Fruit fly (Drosophila melanogaster) whole organism, pupa: Measurements from ENCODE around the gene CG31872.

Source experiments
- CG10348 ChIP-seq: fragments of 200-800 bp; sonication (Bioruptor generic); IDR thresholded peaks from 2 replicates; pipeline ENCODE4 v1.3.6; 2022; ENCODE audit warnings: missing biosample characterization, missing genetic modification characterization
- CG12605 ChIP-seq: fragments of 200-800 bp; sonication (Bioruptor generic); IDR thresholded peaks from 2 replicates; pipeline ENCODE4 v1.3.6; 2022; ENCODE audit warnings: missing biosample characterization, missing genetic modification characterization
- CG13204 ChIP-seq: fragments of 200-800 bp; sonication (Bioruptor generic); optimal IDR thresholded peaks from 2 replicates; lab custom pipeline; 2018; ENCODE audit warnings: missing biosample characterization, mild to moderate bottlenecking, missing genetic modification characterization, moderate library complexity
- CG14655 ChIP-seq: fragments of 200-800 bp; sonication (Bioruptor generic); optimal IDR thresholded peaks from 3 replicates; lab custom pipeline; 2017; ENCODE audit warnings: mild to moderate bottlenecking, missing biosample characterization, missing genetic modification reagents, missing genetic modification characterization
- CG15710 ChIP-seq: fragments of 200-800 bp; sonication (Bioruptor generic); optimal IDR thresholded peaks from 2 replicates; lab custom pipeline; 2018; ENCODE audit warnings: missing biosample characterization, mild to moderate bottlenecking, missing genetic modification characterization, moderate library complexity
- CG17806 ChIP-seq: fragments of 200-800 bp; sonication (Bioruptor generic); optimal IDR thresholded peaks from 2 replicates; lab custom pipeline; 2018; ENCODE audit warnings: missing biosample characterization, mild to moderate bottlenecking, missing genetic modification characterization, moderate library complexity
- CG32121 ChIP-seq: fragments of 200-800 bp; sonication (Bioruptor generic); IDR thresholded peaks from 2 replicates; pipeline ENCODE4 v1.3.6; 2022; ENCODE audit warnings: missing biosample characterization, missing genetic modification characterization
- CG34367 ChIP-seq: fragments of 200-800 bp; sonication (Bioruptor generic); optimal IDR thresholded peaks from 2 replicates; lab custom pipeline; 2018; ENCODE audit warnings: missing biosample characterization, mild to moderate bottlenecking, missing genetic modification characterization
- CG4496 ChIP-seq: fragments of 200-800 bp; sonication (Bioruptor generic); IDR thresholded peaks from 3 replicates; pipeline ENCODE4 v1.3.6; 2022; ENCODE audit warnings: missing biosample characterization, missing genetic modification characterization
- CG8159 ChIP-seq: fragments of 200-800 bp; sonication (Bioruptor generic); optimal IDR thresholded peaks from 3 replicates; lab custom pipeline; 2018; ENCODE audit warnings: missing biosample characterization, mild to moderate bottlenecking, missing genetic modification characterization, moderate library complexity
- CG8301 ChIP-seq: fragments of 200-800 bp; sonication (Bioruptor generic); optimal IDR thresholded peaks from 2 replicates; lab custom pipeline; 2018; ENCODE audit warnings: missing biosample characterization, mild to moderate bottlenecking, missing genetic modification characterization
- CG9948 ChIP-seq: fragments of 200-800 bp; sonication (Bioruptor generic); optimal IDR thresholded peaks from 2 replicates; lab custom pipeline; 2018; ENCODE audit warnings: missing biosample characterization, mild to moderate bottlenecking, missing genetic modification characterization, moderate library complexity
- D1 ChIP-seq: fragments of 200-800 bp; sonication (Bioruptor generic); optimal IDR thresholded peaks from 2 replicates; lab custom pipeline; 2018; ENCODE audit warnings: missing biosample characterization, mild to moderate bottlenecking, missing genetic modification characterization, moderate library complexity
- EcR ChIP-seq: fragments of 200-800 bp; sonication (Bioruptor generic); optimal IDR thresholded peaks from 3 replicates; lab custom pipeline; 2019; ENCODE audit warnings: missing biosample characterization, missing genetic modification characterization, mild to moderate bottlenecking, moderate library complexity, missing genetic modification reagents
- Ets98B ChIP-seq: fragments of 200-800 bp; sonication (Bioruptor generic); IDR thresholded peaks from 2 replicates; pipeline ENCODE4 v1.3.6; 2022; ENCODE audit warnings: missing biosample characterization, missing genetic modification characterization
- Pif1A ChIP-seq: fragments of 200-800 bp; sonication (Bioruptor generic); optimal IDR thresholded peaks from 3 replicates; lab custom pipeline; 2016; ENCODE audit warnings: missing biosample characterization, missing genetic modification characterization
- Pif1B ChIP-seq: fragments of 200-800 bp; sonication (Bioruptor generic); optimal IDR thresholded peaks from 3 replicates; lab custom pipeline; 2016; ENCODE audit warnings: missing biosample characterization, missing genetic modification characterization
- Snoo ChIP-seq: fragments of 200-800 bp; sonication (Bioruptor generic); optimal IDR thresholded peaks from 3 replicates; lab custom pipeline; 2017; ENCODE audit warnings: missing biosample characterization, mild to moderate bottlenecking, missing genetic modification characterization, inconsistent platforms
- fd96Ca ChIP-seq: fragments of 200-800 bp; sonication (Bioruptor generic); IDR thresholded peaks from 3 replicates; pipeline ENCODE4 v1.3.6; 2022; ENCODE audit warnings: missing biosample characterization, missing genetic modification characterization
- gl ChIP-seq: fragments of 200-800 bp; sonication (Bioruptor generic); optimal IDR thresholded peaks from 2 replicates; lab custom pipeline; 2018; ENCODE audit warnings: missing biosample characterization, mild to moderate bottlenecking, missing genetic modification characterization
- rn ChIP-seq: fragments of 200-800 bp; sonication (Bioruptor generic); IDR thresholded peaks from 2 replicates; pipeline ENCODE4 v1.3.6; 2022; ENCODE audit warnings: missing biosample characterization, missing genetic modification characterization

CG31872 gene

DNA sequence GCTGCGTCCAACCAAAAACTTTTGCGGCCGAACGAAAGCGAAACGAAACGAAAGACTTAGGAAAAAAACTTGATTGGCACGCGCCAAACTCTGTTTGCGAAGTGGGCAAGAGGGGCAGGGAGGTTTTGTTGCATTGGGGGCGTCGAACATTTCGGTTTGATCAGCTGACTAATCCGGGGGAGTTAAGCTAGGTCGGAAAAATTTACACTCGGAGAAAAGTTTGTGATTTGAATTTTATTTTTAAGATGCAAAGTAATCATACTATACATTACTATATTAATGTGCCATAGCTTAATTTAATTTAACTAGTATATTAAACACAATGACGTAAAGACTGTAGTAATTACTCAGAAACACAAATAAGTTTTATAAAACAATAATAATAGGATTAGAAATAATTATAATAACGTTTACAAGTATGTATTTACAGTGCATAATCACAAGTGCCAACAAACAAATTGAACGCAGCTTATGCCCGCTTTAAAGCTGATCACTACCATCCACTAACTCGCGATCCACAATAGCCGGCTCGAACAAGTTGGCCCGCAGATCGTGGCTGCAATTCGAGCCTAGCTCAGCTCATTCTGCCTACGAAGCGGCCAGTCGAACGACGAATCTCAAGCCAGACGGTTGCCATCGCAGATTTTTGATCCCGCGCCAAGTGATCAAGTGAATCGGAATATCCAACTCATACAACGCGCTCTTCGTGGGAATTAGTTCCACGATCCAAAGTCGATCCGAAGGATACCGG, 21.9 kb downstream of the CG31872 start, which contains the start of gene CG31871:
CG31871 (plus strand) TSS at position 592 of the 751 bp plus-strand sequence.
- TF ChIP-seq CG8301: peak; percentile 90
- peak; percentile 77 for TF ChIP-seq CG17806 (tag; lab: Kevin White, UChicago)
- TF ChIP-seq Pif1A (GFP tag; lab: Kevin White, UChicago): no peak
- peak; percentile 85 for TF ChIP-seq CG9948 (tag; lab: Kevin White, UChicago)
- no peak for TF ChIP-seq gl (tag; lab: Kevin White, UChicago)
- TF ChIP-seq CG10348 (GFP tag; lab: Robert Waterston, UW): peak; percentile 52; the same call in 1 of the 2 replicates
- peak; percentile 76 for TF ChIP-seq CG8159
- peak; percentile 33 for TF ChIP-seq Pif1B
- TF ChIP-seq EcR (GFP tag; lab: Kevin White, UChicago): no peak
- TF ChIP-seq CG15710 (tag; lab: Kevin White, UChicago): peak; percentile 55
- no peak for TF ChIP-seq Snoo
- no peak for TF ChIP-seq fd96Ca (GFP tag; lab: Robert Waterston, UW)
- peak; percentile 89 for TF ChIP-seq CG32121 (GFP tag; lab: Robert Waterston, UW)
- peak; percentile 65 for TF ChIP-seq CG34367 (tag; lab: Kevin White, UChicago)
- peak; percentile 90 for TF ChIP-seq CG14655 (GFP tag; lab: Kevin White, UChicago)
- peak; percentile 83 for TF ChIP-seq CG12605 (GFP tag; lab: Robert Waterston, UW)
- peak; percentile 75 for TF ChIP-seq Ets98B
- peak; percentile 82 for TF ChIP-seq CG4496 (GFP tag; lab: Robert Waterston, UW)
- no peak for TF ChIP-seq CG13204
- peak; percentile 70 for TF ChIP-seq rn (GFP tag; lab: Robert Waterston, UW)
- peak; percentile 73 for TF ChIP-seq D1 (tag; lab: Kevin White, UChicago)
- TF ChIP-seq, all 21 proteins: peak for 15

dm6 chr2L:10665603-10666002, 25.9 kb downstream of the CG31872 start:
- TF ChIP-seq D1 (tag; lab: Kevin White, UChicago) (no peak), Pif1A (GFP tag; lab: Kevin White, UChicago) (peak; percentile 80), EcR (GFP tag; lab: Kevin White, UChicago) (no peak), CG15710 (tag; lab: Kevin White, UChicago) (peak; percentile 68), rn (GFP tag; lab: Robert Waterston, UW) (peak; percentile 64), CG8159 (peak; percentile 69), Ets98B (peak; percentile 90), fd96Ca (GFP tag; lab: Robert Waterston, UW) (peak; percentile 82; the same call in 2 of the 3 replicates), gl (tag; lab: Kevin White, UChicago) (peak; percentile 25), CG34367 (tag; lab: Kevin White, UChicago) (peak; percentile 62), CG8301 (peak; percentile 75), CG13204 (no peak), CG17806 (tag; lab: Kevin White, UChicago) (peak; percentile 73), CG32121 (GFP tag; lab: Robert Waterston, UW) (peak; percentile 86), Snoo (peak; percentile 37), CG12605 (GFP tag; lab: Robert Waterston, UW) (peak; percentile 82), CG4496 (GFP tag; lab: Robert Waterston, UW) (peak; percentile 86; the same call in 2 of the 3 replicates), CG14655 (GFP tag; lab: Kevin White, UChicago) (peak; percentile 75), CG10348 (GFP tag; lab: Robert Waterston, UW) (no peak), Pif1B (peak; percentile 75), CG9948 (tag; lab: Kevin White, UChicago) (peak; percentile 68)

- TF ChIP-seq D1 (tag; lab: Kevin White, UChicago) (peak; percentile 49), CG14655 (GFP tag; lab: Kevin White, UChicago) (no peak)
Measured at dm6 chr2L:10671530-10671929, 31.8 kb downstream of the CG31872 start.

DNA sequence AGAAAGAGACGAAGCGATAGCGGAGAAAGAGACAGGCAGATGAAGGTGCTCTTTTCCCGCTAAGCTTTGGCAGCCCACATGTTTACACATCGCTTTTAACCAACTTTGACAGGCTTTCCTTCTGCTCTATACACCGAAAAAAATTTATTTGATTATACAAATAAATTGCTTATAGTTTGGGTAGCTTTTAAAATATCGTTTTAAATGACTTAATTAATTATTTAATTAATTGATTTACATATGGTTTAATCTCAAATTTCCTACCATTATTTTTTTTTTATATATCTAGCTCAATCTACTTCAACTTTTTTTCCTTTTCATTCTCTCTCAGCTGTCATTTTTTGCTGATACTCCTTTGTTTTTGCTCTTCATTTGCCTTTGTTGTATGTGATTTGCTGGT, 33.3 kb downstream of the CG31872 start:
- TF ChIP-seq rn (GFP tag; lab: Robert Waterston, UW): no peak
- TF ChIP-seq CG34367 (tag; lab: Kevin White, UChicago): no peak
- no peak for TF ChIP-seq CG12605 (GFP tag; lab: Robert Waterston, UW)
- TF ChIP-seq EcR (GFP tag; lab: Kevin White, UChicago): no peak
- TF ChIP-seq CG17806 (tag; lab: Kevin White, UChicago): peak; percentile 42
- TF ChIP-seq CG4496 (GFP tag; lab: Robert Waterston, UW): peak; percentile 52; the same call in 2 of the 3 replicates
- TF ChIP-seq CG9948 (tag; lab: Kevin White, UChicago): peak; percentile 33
- TF ChIP-seq gl (tag; lab: Kevin White, UChicago): no peak
- TF ChIP-seq CG8301: peak; percentile 40
- peak; percentile 42 for TF ChIP-seq CG14655 (GFP tag; lab: Kevin White, UChicago)
- peak; percentile 24 for TF ChIP-seq CG15710 (tag; lab: Kevin White, UChicago)
- TF ChIP-seq CG8159: peak; percentile 69

DNA sequence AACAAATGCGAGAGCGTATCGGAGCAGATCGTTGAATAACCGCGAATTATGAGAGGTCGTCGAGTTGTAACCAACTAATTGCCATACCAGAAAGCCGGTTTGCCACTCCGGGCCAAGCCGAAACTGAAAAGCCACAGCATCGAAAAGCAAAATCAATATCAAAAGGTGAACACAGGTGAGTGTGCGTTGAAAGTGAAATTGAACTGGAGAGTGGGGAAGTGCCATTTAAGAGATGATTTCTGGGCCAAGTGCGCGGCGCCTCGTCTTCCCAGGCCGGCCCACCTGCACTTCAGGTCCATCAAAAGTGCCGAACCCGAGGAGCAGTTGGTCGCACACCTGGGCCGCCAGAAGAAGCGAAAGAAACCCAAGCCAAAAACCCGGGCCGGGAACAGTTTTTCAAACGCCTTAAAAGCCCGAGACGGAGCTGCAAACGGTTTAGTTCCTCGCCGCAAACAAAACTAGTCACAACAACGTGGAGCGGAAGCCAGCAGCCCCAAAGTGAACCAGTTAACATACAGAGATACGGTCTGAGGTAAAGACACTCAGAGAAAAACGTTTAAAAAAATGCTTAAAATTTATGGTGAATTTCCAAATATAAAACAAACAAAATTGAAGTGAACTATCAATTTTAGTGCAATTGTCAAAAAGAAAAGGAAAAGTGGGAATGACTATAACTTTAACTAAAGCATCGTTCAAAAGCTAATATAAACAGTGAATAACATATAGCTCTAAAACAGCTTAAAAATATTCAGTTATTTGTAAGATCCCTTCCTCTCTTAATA, 37.4 kb downstream of the CG31872 start, which contains the start of gene CG17104:
CG17104 (plus strand) TSS at position 266 of the 782 bp plus-strand sequence.
- TF ChIP-seq Pif1A (GFP tag; lab: Kevin White, UChicago) (peak; percentile 63), fd96Ca (GFP tag; lab: Robert Waterston, UW) (no peak), CG4496 (GFP tag; lab: Robert Waterston, UW) (peak; percentile 78), Ets98B (peak; percentile 71), rn (GFP tag; lab: Robert Waterston, UW) (peak; percentile 42; the same call in 1 of the 2 replicates), CG9948 (tag; lab: Kevin White, UChicago) (peak; percentile 53), D1 (tag; lab: Kevin White, UChicago) (peak; percentile 35), CG14655 (GFP tag; lab: Kevin White, UChicago) (peak; percentile 70), CG15710 (tag; lab: Kevin White, UChicago) (peak; percentile 69), CG8159 (peak; percentile 69), CG10348 (GFP tag; lab: Robert Waterston, UW) (no peak), CG8301 (peak; percentile 74), CG13204 (no peak), CG17806 (tag; lab: Kevin White, UChicago) (peak; percentile 67), CG12605 (GFP tag; lab: Robert Waterston, UW) (peak; percentile 21; the same call in 1 of the 2 replicates), CG34367 (tag; lab: Kevin White, UChicago) (peak; percentile 35), Pif1B (peak; percentile 58), gl (tag; lab: Kevin White, UChicago) (no peak), CG32121 (GFP tag; lab: Robert Waterston, UW) (peak; percentile 57; the same call in 1 of the 2 replicates), EcR (GFP tag; lab: Kevin White, UChicago) (no peak), Snoo (no peak)
